Fruit fly (Drosophila melanogaster): ENCODE measurements around the gene btl.

Gene btl

dm6 chr3L:14053073-14053643 is 22.4 kb upstream of the btl start, which contains the start of the genes CG13484 and Frl:
TSS of gene CG13484 (minus strand) at chr3L:14053079.
TSS of gene Frl (plus strand) at chr3L:14053215.
- TF ChIP-seq h (GFP tag; optimal IDR thresholded peaks at IDR 0.05): peak; percentile 43
- TF ChIP-seq rgr (GFP tag; optimal IDR thresholded peaks at IDR 0.05): peak; percentile 50
- TF ChIP-seq fru (GFP tag; optimal IDR thresholded peaks at IDR 0.05): peak; percentile 52
- TF ChIP-seq GATAd (GFP tag; optimal IDR thresholded peaks at IDR 0.05): no peak
- no peak for TF ChIP-seq CG32264 (GFP tag; optimal IDR thresholded peaks at IDR 0.05)
- no peak for TF ChIP-seq Myc (optimal IDR thresholded peaks at IDR 0.05)
- TF ChIP-seq psq (GFP tag; optimal IDR thresholded peaks at IDR 0.05): peak; percentile 32
- peak; percentile 15 for TF ChIP-seq jim (GFP tag; optimal IDR thresholded peaks at IDR 0.05)
- TF ChIP-seq N (GFP tag; optimal IDR thresholded peaks at IDR 0.05): peak; percentile 17
- no peak for TF ChIP-seq Rel (GFP tag; optimal IDR thresholded peaks at IDR 0.05)
- peak; percentile 88 for TF ChIP-seq Rel (tag; optimal IDR thresholded peaks at IDR 0.05)
- no peak for TF ChIP-seq brk (GFP tag; optimal IDR thresholded peaks at IDR 0.05)
- TF ChIP-seq dmrt93B (GFP tag; optimal IDR thresholded peaks at IDR 0.05): no peak
- peak; percentile 59 for TF ChIP-seq Sp1 (GFP tag; optimal IDR thresholded peaks at IDR 0.05)
- no peak for TF ChIP-seq usp (GFP tag; optimal IDR thresholded peaks at IDR 0.05)
- TF ChIP-seq HLH106 (tag; optimal IDR thresholded peaks at IDR 0.05): peak; percentile 45
- TF ChIP-seq OdsH (GFP tag; optimal IDR thresholded peaks at IDR 0.05): peak; percentile 8
- TF ChIP-seq Dif (GFP tag; optimal IDR thresholded peaks at IDR 0.05; ENCODE audit: partially characterized antibody): peak; percentile 15
- TF ChIP-seq Dfd (GFP tag; optimal IDR thresholded peaks at IDR 0.05): no peak
- peak; percentile 16 for TF ChIP-seq CG9705 (GFP tag; optimal IDR thresholded peaks at IDR 0.05)
- peak; percentile 44 for TF ChIP-seq Hr83 (GFP tag; optimal IDR thresholded peaks at IDR 0.05; ENCODE audit: poor library complexity, severe bottlenecking)

dm6 chr3L:14053806-14054205 is 21.8 kb upstream of the btl start:
- TF ChIP-seq CG9705 (GFP tag; optimal IDR thresholded peaks at IDR 0.05) (no peak), jim (GFP tag; optimal IDR thresholded peaks at IDR 0.05) (no peak), br (GFP tag; optimal IDR thresholded peaks at IDR 0.05) (no peak), Abd-B (GFP tag; optimal IDR thresholded peaks at IDR 0.05) (no peak), Dfd (GFP tag; optimal IDR thresholded peaks at IDR 0.05) (peak; percentile 98), dsf (GFP tag; optimal IDR thresholded peaks at IDR 0.05; ENCODE audit: borderline replicate concordance) (no peak)

- TF ChIP-seq sv (GFP tag; optimal IDR thresholded peaks at IDR 0.05) (no peak), N (GFP tag; optimal IDR thresholded peaks at IDR 0.05) (no peak), tai (GFP tag; optimal IDR thresholded peaks at IDR 0.05) (no peak), brk (GFP tag; optimal IDR thresholded peaks at IDR 0.05) (no peak), Hr83 (GFP tag; optimal IDR thresholded peaks at IDR 0.05; ENCODE audit: poor library complexity, severe bottlenecking) (no peak), HLH106 (tag; optimal IDR thresholded peaks at IDR 0.05) (peak; percentile 66), Hr78 (GFP tag; optimal IDR thresholded peaks at IDR 0.05) (no peak), br (GFP tag; optimal IDR thresholded peaks at IDR 0.05) (peak; percentile 58), h (GFP tag; optimal IDR thresholded peaks at IDR 0.05) (peak; percentile 77), dl (GFP tag; optimal IDR thresholded peaks at IDR 0.05; ENCODE audit: insufficient read depth in 1 of 2, partially characterized antibody in 2 of 2) (no peak), Mio (GFP tag; optimal IDR thresholded peaks at IDR 0.05) (no peak), fru (GFP tag; optimal IDR thresholded peaks at IDR 0.05) (peak; percentile 64), rgr (GFP tag; optimal IDR thresholded peaks at IDR 0.05) (peak; percentile 74), Dfd (GFP tag; optimal IDR thresholded peaks at IDR 0.05) (no peak), Abd-B (GFP tag; optimal IDR thresholded peaks at IDR 0.05) (no peak), jim (GFP tag; optimal IDR thresholded peaks at IDR 0.05) (no peak), Myc (optimal IDR thresholded peaks at IDR 0.05) (no peak), OdsH (GFP tag; optimal IDR thresholded peaks at IDR 0.05) (peak; percentile 75), dmrt93B (GFP tag; optimal IDR thresholded peaks at IDR 0.05) (peak; percentile 50), CG32264 (GFP tag; optimal IDR thresholded peaks at IDR 0.05) (peak; percentile 16), usp (GFP tag; optimal IDR thresholded peaks at IDR 0.05) (no peak), lola (GFP tag; optimal IDR thresholded peaks at IDR 0.05) (no peak), CG9705 (GFP tag; optimal IDR thresholded peaks at IDR 0.05) (no peak), sage (GFP tag; optimal IDR thresholded peaks at IDR 0.05) (no peak), Sp1 (GFP tag; optimal IDR thresholded peaks at IDR 0.05) (peak; percentile 64), CrebA (GFP tag; optimal IDR thresholded peaks at IDR 0.05; ENCODE audit: borderline replicate concordance) (no peak), Vsx2 (GFP tag; optimal IDR thresholded peaks at IDR 0.05; ENCODE audit: partially characterized antibody) (no peak), Rel (GFP tag; optimal IDR thresholded peaks at IDR 0.05) (no peak), Rel (tag; optimal IDR thresholded peaks at IDR 0.05) (no peak), ey (GFP tag; optimal IDR thresholded peaks at IDR 0.05) (peak; percentile 66), psq (GFP tag; optimal IDR thresholded peaks at IDR 0.05) (peak; percentile 60), pan (optimal IDR thresholded peaks at IDR 0.05) (no peak), woc (GFP tag; optimal IDR thresholded peaks at IDR 0.05) (peak; percentile 70), Jra (GFP tag; optimal IDR thresholded peaks at IDR 0.05) (no peak), Dif (GFP tag; optimal IDR thresholded peaks at IDR 0.05; ENCODE audit: partially characterized antibody) (no peak), foxo (GFP tag; optimal IDR thresholded peaks at IDR 0.05) (peak in 1 of 2 experiments; percentile 73), dsf (GFP tag; optimal IDR thresholded peaks at IDR 0.05; ENCODE audit: borderline replicate concordance) (no peak)
Observed at dm6 chr3L:14055260-14055696, 20.3 kb upstream of the btl start.

Data from whole organism, wandering third instar larva.